Fruit fly (Drosophila melanogaster) whole organism, embryonic: Measurements from ENCODE around the gene Pa1.

Source experiments
- BEAF-32 ChIP-seq: fragments of 200-800 bp; sonication (Bioruptor generic); optimal IDR thresholded peaks from 3 replicates; lab custom pipeline; 2017; ENCODE audit warnings: missing biosample characterization, missing genetic modification characterization, mild to moderate bottlenecking, moderate library complexity, missing genetic modification reagents
- CG8359 ChIP-seq: fragments of 200-800 bp; sonication (Bioruptor generic); optimal IDR thresholded peaks from 2 replicates; lab custom pipeline; 2017; ENCODE audit warnings: missing biosample characterization, mild to moderate bottlenecking, missing genetic modification characterization, borderline replicate concordance
- D19B ChIP-seq: fragments of 200-800 bp; sonication (Bioruptor generic); optimal IDR thresholded peaks from 2 replicates; lab custom pipeline; 2017; ENCODE audit warnings: missing biosample characterization, mild to moderate bottlenecking, missing genetic modification characterization
- H15 ChIP-seq: fragments of 200-800 bp; sonication (Bioruptor generic); IDR thresholded peaks from 3 replicates; pipeline ENCODE4 v1.3.6; 2022; ENCODE audit warnings: missing biosample characterization, missing genetic modification characterization
- HLH54F ChIP-seq: fragments of 200-800 bp; sonication (Bioruptor generic); optimal IDR thresholded peaks from 3 replicates; lab custom pipeline; 2016; ENCODE audit warnings: missing biosample characterization, missing genetic modification characterization
- Lpt ChIP-seq: fragments of >200 bp; optimal IDR thresholded peaks from 2 replicates; lab custom pipeline; 2018; ENCODE audit warnings: missing biosample characterization, missing genetic modification characterization
- Poxn ChIP-seq: fragments of 200-800 bp; sonication (Bioruptor generic); IDR thresholded peaks from 2 replicates; pipeline ENCODE4 v1.3.6; 2022; ENCODE audit warnings: missing biosample characterization, missing genetic modification characterization
- bsh ChIP-seq, 2 experiments: fragments of 200-800 bp; sonication (Bioruptor generic); optimal IDR thresholded peaks; 2 replicates each; lab custom pipeline; 2017 to 2018; ENCODE audit warnings: mild to moderate bottlenecking in 2 of 2, missing biosample characterization in 2 of 2, missing genetic modification characterization in 2 of 2, moderate library complexity in 1 of 2
- dati ChIP-seq: fragments of 200-800 bp; sonication (Bioruptor generic); IDR thresholded peaks from 2 replicates; pipeline ENCODE4 v1.3.6; 2022; ENCODE audit warnings: missing biosample characterization, missing genetic modification characterization
- ken ChIP-seq: fragments of 200-800 bp; sonication (Bioruptor generic); IDR thresholded peaks from 3 replicates; pipeline ENCODE4 v1.3.6; 2022; ENCODE audit warnings: missing biosample characterization, missing genetic modification characterization
- lilli ChIP-seq: fragments of 200-800 bp; sonication (Bioruptor generic); optimal IDR thresholded peaks from 3 replicates; lab custom pipeline; 2016; ENCODE audit warnings: missing biosample characterization, missing genetic modification characterization
- luna ChIP-seq: fragments of 200-800 bp; sonication (Bioruptor generic); optimal IDR thresholded peaks from 2 replicates; lab custom pipeline; 2016; ENCODE audit warnings: missing biosample characterization, missing genetic modification characterization
- psq ChIP-seq: fragments of 200-800 bp; sonication (Bioruptor generic); optimal IDR thresholded peaks from 2 replicates; lab custom pipeline; 2017; ENCODE audit warnings: missing biosample characterization, missing genetic modification characterization

DNA sequence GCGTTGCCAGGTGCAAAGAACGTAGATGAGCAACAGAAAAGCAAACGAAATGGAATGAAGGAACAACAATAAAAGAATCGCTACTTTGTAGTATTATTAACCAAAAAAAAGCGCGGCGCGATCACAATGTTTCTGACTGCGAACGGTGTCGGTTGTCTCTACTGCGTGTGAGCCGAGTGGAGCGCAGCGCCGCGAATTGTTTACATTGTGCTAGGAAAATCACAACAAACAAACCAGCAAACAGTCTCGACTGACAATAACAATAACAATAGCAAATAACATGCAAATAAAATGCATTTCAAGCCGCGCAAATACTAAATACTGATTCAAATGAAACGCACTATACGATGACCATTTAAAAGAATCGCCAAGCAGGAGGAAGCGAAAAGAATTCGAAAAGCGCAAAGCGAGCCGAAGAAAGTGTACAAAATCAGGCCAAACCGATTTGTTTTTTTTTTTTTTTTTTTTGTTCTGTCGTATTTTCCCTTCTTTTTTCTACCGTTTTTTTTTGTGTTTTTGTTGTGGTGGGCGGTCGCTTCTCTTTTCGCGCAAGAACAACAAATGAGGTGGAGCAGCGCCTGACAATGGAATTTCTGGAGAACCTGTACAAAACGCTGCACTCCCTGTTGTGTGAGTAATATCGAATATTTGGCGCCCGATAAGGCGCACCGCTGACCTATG lies 19.0 kb upstream of the Pa1 start, which contains the start of the genes CG34348 and Kap3:
- TF ChIP-seq Lpt (no peak), bsh (GFP tag; optimal IDR thresholded peaks at IDR 0.05; lab: Kevin White, UChicago) (peak in 1 of 2 experiments; percentile 47), D19B (GFP tag; lab: Kevin White, UChicago) (no peak), psq (peak; percentile 82), BEAF-32 (GFP tag; lab: Kevin White, UChicago) (no peak), Poxn (GFP tag; lab: Robert Waterston, UW) (no peak), HLH54F (no peak), luna (GFP tag; lab: Kevin White, UChicago) (no peak), ken (GFP tag; lab: Robert Waterston, UW) (no peak), CG8359 (GFP tag; lab: Kevin White, UChicago) (no peak), dati (GFP tag; lab: Robert Waterston, UW) (no peak), H15 (no peak), lilli (no peak)
